Worm (Caenorhabditis elegans): ENCODE results near the gene gcy-12.

DNA sequence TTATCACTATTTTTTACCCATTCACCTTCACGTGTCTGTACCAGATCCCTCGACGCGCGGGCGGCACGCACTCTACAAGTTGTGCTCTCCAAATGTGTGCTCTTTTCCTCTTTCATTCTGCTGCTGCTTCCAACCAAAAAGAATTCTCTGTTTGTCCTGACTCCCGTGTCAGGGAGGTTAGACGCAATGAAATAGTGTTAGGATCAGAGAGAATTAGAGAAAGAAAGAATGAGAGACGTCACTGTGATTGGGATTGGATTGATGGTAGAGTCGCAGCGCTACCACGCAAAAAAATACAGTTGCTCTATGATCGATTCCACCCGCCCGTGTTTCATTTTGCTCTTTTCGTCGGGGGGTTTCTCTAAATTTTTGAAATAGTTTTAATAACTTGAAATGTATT lies 20.8 kb upstream of the gcy-12 start:
- TF ChIP-seq ztf-4 (tag; optimal IDR thresholded peaks at IDR 0.05), result no peak
- TF ChIP-seq lsy-2 (tag; optimal IDR thresholded peaks at IDR 0.05), result no peak
- TF ChIP-seq ztf-11 (tag; optimal IDR thresholded peaks at IDR 0.05), result no peak
- no peak for TF ChIP-seq skn-1 (tag; optimal IDR thresholded peaks at IDR 0.05)
- no peak for TF ChIP-seq snpc-4 (tag; optimal IDR thresholded peaks at IDR 0.05)
- no peak for TF ChIP-seq lin-39 (tag; optimal IDR thresholded peaks at IDR 0.05)
- TF ChIP-seq Y55F3AM.14 (GFP tag; optimal IDR thresholded peaks at IDR 0.05), result no peak
- TF ChIP-seq elt-1 (tag; optimal IDR thresholded peaks at IDR 0.05), result no peak
- no peak for TF ChIP-seq elt-3 (tag; optimal IDR thresholded peaks at IDR 0.05)
